Worm (Caenorhabditis elegans): ENCODE measurements around the gene srw-79.

Gene srw-79

ce11 chrII:2975561-2976230, 29.2 kb downstream of the srw-79 start (continued):
- TF ChIP-seq jun-1 (tag; optimal IDR thresholded peaks at IDR 0.05): no peak
- TF ChIP-seq Y48G9A.11 (GFP tag; IDR thresholded peaks at IDR 0.05): no peak
- no peak for TF ChIP-seq ceh-44 (GFP tag; IDR thresholded peaks at IDR 0.05)
- no peak for TF ChIP-seq pha-4 (GFP tag; IDR thresholded peaks at IDR 0.05)
- TF ChIP-seq pha-4 (tag; optimal IDR thresholded peaks at IDR 0.05): no peak
- no peak for TF ChIP-seq nhr-48 (tag; optimal IDR thresholded peaks at IDR 0.05)
- no peak for TF ChIP-seq ceh-28 (tag; optimal IDR thresholded peaks at IDR 0.05)
- no peak for TF ChIP-seq nhr-76 (tag; optimal IDR thresholded peaks at IDR 0.05)
- peak in 1 of 2 experiments; percentile 12 for TF ChIP-seq mdl-1 (tag; optimal IDR thresholded peaks at IDR 0.05)

ce11 chrII:2976597-2976996, 30.1 kb downstream of the srw-79 start, which contains the start of gene nhr-88:
nhr-88 (plus strand) TSS chrII:2976639.
- TF ChIP-seq vab-7 (GFP tag; IDR thresholded peaks at IDR 0.05) (peak; percentile 51; the same call in 1 of the 2 replicates), ceh-20 (GFP tag; IDR thresholded peaks at IDR 0.05) (peak; percentile 26; the same call in 1 of the 2 replicates), fos-1 (tag; optimal IDR thresholded peaks at IDR 0.05) (no peak), snpc-4 (tag; optimal IDR thresholded peaks at IDR 0.05) (no peak), hif-1 (tag; optimal IDR thresholded peaks at IDR 0.05) (no peak), duxl-1 (tag; optimal IDR thresholded peaks at IDR 0.05; ENCODE audit: poor library complexity) (no peak), daf-8 (GFP tag; IDR thresholded peaks at IDR 0.05) (no peak), ctbp-1 (GFP tag; IDR thresholded peaks at IDR 0.05) (0 out of 2 replicates have a peak, but pooled peaks have one; percentile 45), ceh-28 (tag; optimal IDR thresholded peaks at IDR 0.05) (no peak), ztf-11 (tag; optimal IDR thresholded peaks at IDR 0.05) (no peak), attf-4 (tag; optimal IDR thresholded peaks at IDR 0.05) (no peak), lir-3 (tag; optimal IDR thresholded peaks at IDR 0.05) (no peak), zfp-2 (tag; optimal IDR thresholded peaks at IDR 0.05) (no peak), ceh-82 (tag; optimal IDR thresholded peaks at IDR 0.05) (no peak), Y105C5A.15 (GFP tag; IDR thresholded peaks at IDR 0.05) (no peak), F10B5.3 (tag; optimal IDR thresholded peaks at IDR 0.05) (no peak), pqm-1 (tag; optimal IDR thresholded peaks at IDR 0.05) (no peak), F26F4.8 (GFP tag; conservative IDR thresholded peaks at IDR 0.05) (no peak), egl-43 (GFP tag; IDR thresholded peaks at IDR 0.05) (0 out of 2 replicates have a peak, but pooled peaks have one; percentile 70), ceh-44 (GFP tag; IDR thresholded peaks at IDR 0.05) (no peak), madf-5 (GFP tag; IDR thresholded peaks at IDR 0.05) (no peak), F49E8.2 (tag; optimal IDR thresholded peaks at IDR 0.05; ENCODE audit: borderline replicate concordance) (no peak), Y48G9A.11 (GFP tag; IDR thresholded peaks at IDR 0.05) (no peak), F44E2.7 (GFP tag; IDR thresholded peaks at IDR 0.05) (no peak), mdt-29 (GFP tag; IDR thresholded peaks at IDR 0.05) (0 out of 2 replicates have a peak, but pooled peaks have one; percentile 14), hlh-11 (tag; optimal IDR thresholded peaks at IDR 0.05) (no peak), aly-2 (tag; optimal IDR thresholded peaks at IDR 0.05) (no peak), lsy-2 (tag; optimal IDR thresholded peaks at IDR 0.05) (peak in 1 of 2 experiments; percentile 57), pha-4 (GFP tag; IDR thresholded peaks at IDR 0.05) (no peak), pha-4 (tag; optimal IDR thresholded peaks at IDR 0.05) (no peak), zip-11 (GFP tag; IDR thresholded peaks at IDR 0.05) (no peak), tag-97 (GFP tag; IDR thresholded peaks at IDR 0.05) (no peak), unc-130 (GFP tag; optimal IDR thresholded peaks at IDR 0.05) (no peak), mdl-1 (tag; optimal IDR thresholded peaks at IDR 0.05) (peak in 1 of 2 experiments; percentile 4), daf-16 (GFP tag; optimal IDR thresholded peaks at IDR 0.05) (no peak), daf-16 (tag; optimal IDR thresholded peaks at IDR 0.05) (no peak), lin-29 (GFP tag; IDR thresholded peaks at IDR 0.05) (no peak), D1046.2 (GFP tag; IDR thresholded peaks at IDR 0.05) (no peak), nhr-6 (tag; optimal IDR thresholded peaks at IDR 0.05) (no peak), Y75B8A.6 (GFP tag; IDR thresholded peaks at IDR 0.05) (no peak), nhr-11 (tag; optimal IDR thresholded peaks at IDR 0.05) (no peak), nhr-76 (tag; optimal IDR thresholded peaks at IDR 0.05) (no peak), daf-12 (tag; optimal IDR thresholded peaks at IDR 0.05) (no peak), F37D6.2 (tag; optimal IDR thresholded peaks at IDR 0.05) (no peak), dmd-6 (GFP tag; IDR thresholded peaks at IDR 0.05) (peak; percentile 14; the same call in 1 of the 2 replicates), dmd-8 (GFP tag; IDR thresholded peaks at IDR 0.05) (no peak), mep-1 (tag; optimal IDR thresholded peaks at IDR 0.05) (peak; percentile 45)

Data from whole organism, L4 larva.